Worm (Caenorhabditis elegans): ENCODE measurements around the gene fbxa-71.
"Not testable (repeated sequence)": the region's sequence is repeated elsewhere in the genome, so short reads cannot be mapped to it uniquely, and the experiment has no call there.

Gene fbxa-71

ce11 chrIII:2245727-2246126 lies 9.9 kb upstream of the fbxa-71 start, which contains the start of gene srd-67:
Gene srd-67, minus strand, starts transcription at chrIII:2245827.
- TF ChIP-seq ama-1 (optimal IDR thresholded peaks at IDR 0.05) (no peak), eor-1 (tag; optimal IDR thresholded peaks at IDR 0.05) (no peak), fos-1 (tag; optimal IDR thresholded peaks at IDR 0.05) (no peak), zag-1 (tag; optimal IDR thresholded peaks at IDR 0.05) (no peak)

- TF ChIP-seq ama-1 (optimal IDR thresholded peaks at IDR 0.05): no peak
- TF ChIP-seq pha-4 (tag; optimal IDR thresholded peaks at IDR 0.05): no peak
- no peak for TF ChIP-seq egl-27 (tag; optimal IDR thresholded peaks at IDR 0.05)
- TF ChIP-seq R02D3.7 (tag; optimal IDR thresholded peaks at IDR 0.05): no peak
- no peak for TF ChIP-seq elt-2 (tag; optimal IDR thresholded peaks at IDR 0.05)
- TF ChIP-seq eor-1 (tag; optimal IDR thresholded peaks at IDR 0.05): no peak
- no peak for TF ChIP-seq mdl-1 (tag; optimal IDR thresholded peaks at IDR 0.05)
- TF ChIP-seq fkh-10 (GFP tag; optimal IDR thresholded peaks at IDR 0.05): no peak
- no peak for TF ChIP-seq nhr-11 (tag; optimal IDR thresholded peaks at IDR 0.05)
- no peak for TF ChIP-seq nhr-12 (tag; optimal IDR thresholded peaks at IDR 0.05)
- TF ChIP-seq unc-62 (GFP tag; optimal IDR thresholded peaks at IDR 0.05): no peak
- no peak for TF ChIP-seq hmg-11 (tag; optimal IDR thresholded peaks at IDR 0.05)
- no peak for TF ChIP-seq fos-1 (tag; optimal IDR thresholded peaks at IDR 0.05)
- TF ChIP-seq ztf-4 (tag; optimal IDR thresholded peaks at IDR 0.05): no peak
- TF ChIP-seq mml-1 (tag; optimal IDR thresholded peaks at IDR 0.05): no peak
- TF ChIP-seq nfya-1 (tag; optimal IDR thresholded peaks at IDR 0.05; ENCODE audit: insufficient read depth): no peak
- no peak for TF ChIP-seq ZK546.5 (tag; optimal IDR thresholded peaks at IDR 0.05)
- TF ChIP-seq daf-12 (tag; optimal IDR thresholded peaks at IDR 0.05): no peak
- no peak for TF ChIP-seq unc-39 (tag; optimal IDR thresholded peaks at IDR 0.05)
Measured at ce11 chrIII:2251348-2251747, 4.3 kb upstream of the fbxa-71 start, which contains the start of gene fbxa-7. Gene fbxa-7, minus strand, starts transcription at chrIII:2251448.

- TF ChIP-seq unc-39 (tag; optimal IDR thresholded peaks at IDR 0.05) (no peak), hmg-11 (tag; optimal IDR thresholded peaks at IDR 0.05) (no peak), pha-4 (tag; optimal IDR thresholded peaks at IDR 0.05) (no peak), mdl-1 (tag; optimal IDR thresholded peaks at IDR 0.05) (no peak), jun-1 (tag; optimal IDR thresholded peaks at IDR 0.05) (no peak), egl-27 (tag; optimal IDR thresholded peaks at IDR 0.05) (no peak), elt-2 (tag; optimal IDR thresholded peaks at IDR 0.05) (peak; percentile 69), eor-1 (tag; optimal IDR thresholded peaks at IDR 0.05) (no peak), daf-12 (tag; optimal IDR thresholded peaks at IDR 0.05) (no peak), nfya-1 (tag; optimal IDR thresholded peaks at IDR 0.05; ENCODE audit: insufficient read depth) (no peak), nhr-28 (tag; optimal IDR thresholded peaks at IDR 0.05) (no peak), ceh-28 (tag; optimal IDR thresholded peaks at IDR 0.05) (no peak), nhr-237 (tag; optimal IDR thresholded peaks at IDR 0.05) (no peak), nhr-11 (tag; optimal IDR thresholded peaks at IDR 0.05) (no peak), pqm-1 (tag; optimal IDR thresholded peaks at IDR 0.05) (peak; percentile 35), ZK546.5 (tag; optimal IDR thresholded peaks at IDR 0.05) (no peak)
Measured at ce11 chrIII:2253027-2253499, 2.6 kb upstream of the fbxa-71 start, which contains the start of gene fbxa-73. Gene fbxa-73, plus strand, starts transcription at chrIII:2253449.

- TF ChIP-seq nhr-67 (tag; optimal IDR thresholded peaks at IDR 0.05): no peak
- no peak for TF ChIP-seq nhr-76 (tag; optimal IDR thresholded peaks at IDR 0.05)
- no peak for TF ChIP-seq fkh-10 (GFP tag; optimal IDR thresholded peaks at IDR 0.05)
- TF ChIP-seq mdl-1 (tag; optimal IDR thresholded peaks at IDR 0.05): no peak
- no peak for TF ChIP-seq pqm-1 (tag; optimal IDR thresholded peaks at IDR 0.05)
- no peak for TF ChIP-seq egl-5 (tag; optimal IDR thresholded peaks at IDR 0.05)
- TF ChIP-seq nfya-1 (tag; optimal IDR thresholded peaks at IDR 0.05; ENCODE audit: insufficient read depth): no peak
- no peak for TF ChIP-seq hmg-11 (tag; optimal IDR thresholded peaks at IDR 0.05)
- TF ChIP-seq ztf-4 (tag; optimal IDR thresholded peaks at IDR 0.05): no peak
- TF ChIP-seq lin-39 (tag; optimal IDR thresholded peaks at IDR 0.05): no peak
- no peak for TF ChIP-seq nhr-11 (tag; optimal IDR thresholded peaks at IDR 0.05)
- no peak for TF ChIP-seq ceh-28 (tag; optimal IDR thresholded peaks at IDR 0.05)
Measured at ce11 chrIII:2258863-2259262, 3.2 kb downstream of the fbxa-71 start, which contains the start of gene fbxa-43. Gene fbxa-43, minus strand, starts transcription at chrIII:2258963.

- TF ChIP-seq fkh-10 (GFP tag; optimal IDR thresholded peaks at IDR 0.05): no peak
Measured at ce11 chrIII:2259329-2259728, 3.7 kb downstream of the fbxa-71 start.

ce11 chrIII:2261353-2261752 lies 5.7 kb downstream of the fbxa-71 start, which contains the start of gene fbxa-42:
Gene fbxa-42, minus strand, starts transcription at chrIII:2261453.
- not testable (repeated sequence) for TF ChIP-seq aly-2 (tag; optimal IDR thresholded peaks at IDR 0.05); unc-62 (GFP tag; optimal IDR thresholded peaks at IDR 0.05); ceh-28 (tag; optimal IDR thresholded peaks at IDR 0.05)
